Worm (Caenorhabditis elegans): ENCODE data around the gene casy-1.

The casy-1 gene

DNA sequence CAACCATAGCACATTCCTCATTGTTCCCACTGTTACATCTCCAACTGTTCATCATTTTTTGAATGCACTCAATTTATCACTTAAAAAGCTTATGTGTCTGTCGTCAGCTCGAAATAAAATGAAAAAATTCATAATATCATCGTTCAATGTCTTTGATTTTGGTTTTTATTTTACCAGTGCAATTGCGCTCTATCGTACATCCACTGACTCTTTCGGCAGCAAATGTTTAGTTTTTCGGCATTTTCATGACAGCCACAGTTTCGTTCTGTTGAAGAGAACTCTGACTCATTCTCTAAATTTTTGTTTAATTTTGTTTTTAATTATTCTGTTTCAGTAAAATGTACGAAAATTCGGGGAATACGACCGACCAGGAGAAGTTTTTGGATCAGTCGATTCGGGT is 49.0 kb downstream of the casy-1 start, which contains the start of gene vps-35:
Gene vps-35, plus strand, starts transcription at position 335 of the 400 bp plus-strand sequence.
- TF ChIP-seq lin-39 (tag; optimal IDR thresholded peaks at IDR 0.05) = no peak
- TF ChIP-seq mxl-2 (GFP tag; conservative IDR thresholded peaks at IDR 0.05) = no peak
- TF ChIP-seq zip-2 (tag; optimal IDR thresholded peaks at IDR 0.05) = no peak
- no peak for TF ChIP-seq egl-43 (GFP tag; IDR thresholded peaks at IDR 0.05)
- TF ChIP-seq ceh-44 (GFP tag; IDR thresholded peaks at IDR 0.05) = no peak
- TF ChIP-seq dmd-6 (GFP tag; IDR thresholded peaks at IDR 0.05) = peak; percentile 13; the same call in 1 of the 2 replicates
- TF ChIP-seq mxl-3 (GFP tag; optimal IDR thresholded peaks at IDR 0.05) = no peak
- TF ChIP-seq nhr-25 (tag; optimal IDR thresholded peaks at IDR 0.05; ENCODE audit: borderline replicate concordance, insufficient read depth) = no peak
- TF ChIP-seq spr-1 (tag; optimal IDR thresholded peaks at IDR 0.05) = no peak
- TF ChIP-seq egl-27 (tag; optimal IDR thresholded peaks at IDR 0.05) = no peak
- TF ChIP-seq fkh-10 (GFP tag; optimal IDR thresholded peaks at IDR 0.05) = no peak
- TF ChIP-seq daf-8 (GFP tag; IDR thresholded peaks at IDR 0.05) = no peak
- no peak for TF ChIP-seq dmd-9 (GFP tag; IDR thresholded peaks at IDR 0.05)
- no peak for TF ChIP-seq unc-130 (GFP tag; optimal IDR thresholded peaks at IDR 0.05)
- no peak for TF ChIP-seq dmd-8 (GFP tag; IDR thresholded peaks at IDR 0.05)
- TF ChIP-seq nhr-237 (tag; optimal IDR thresholded peaks at IDR 0.05) = no peak
- TF ChIP-seq nhr-102 (tag; optimal IDR thresholded peaks at IDR 0.05) = no peak
- TF ChIP-seq sdz-12 (GFP tag; optimal IDR thresholded peaks at IDR 0.05) = no peak
- TF ChIP-seq hif-1 (tag; optimal IDR thresholded peaks at IDR 0.05) = no peak
- TF ChIP-seq ceh-28 (tag; optimal IDR thresholded peaks at IDR 0.05) = no peak
- no peak for TF ChIP-seq daf-19 (GFP tag; conservative IDR thresholded peaks at IDR 0.05)
- TF ChIP-seq lsy-2 (tag; optimal IDR thresholded peaks at IDR 0.05) = peak in 1 of 2 experiments; percentile 52
- TF ChIP-seq tag-97 (GFP tag; IDR thresholded peaks at IDR 0.05) = no peak
- TF ChIP-seq nhr-11 (tag; optimal IDR thresholded peaks at IDR 0.05) = no peak
- TF ChIP-seq D1046.2 (GFP tag; IDR thresholded peaks at IDR 0.05) = no peak
- no peak for TF ChIP-seq lin-1 (GFP tag; IDR thresholded peaks at IDR 0.05)
- TF ChIP-seq ZK337.2 (GFP tag; IDR thresholded peaks at IDR 0.05) = no peak
- TF ChIP-seq daf-12 (tag; optimal IDR thresholded peaks at IDR 0.05) = no peak
- no peak for TF ChIP-seq mdt-29 (GFP tag; IDR thresholded peaks at IDR 0.05)
- no peak for TF ChIP-seq lin-29 (GFP tag; IDR thresholded peaks at IDR 0.05)
- no peak for TF ChIP-seq nhr-111 (GFP tag; optimal IDR thresholded peaks at IDR 0.05)
- TF ChIP-seq attf-4 (tag; optimal IDR thresholded peaks at IDR 0.05) = no peak
- TF ChIP-seq ces-1 (GFP tag; optimal IDR thresholded peaks at IDR 0.05) = no peak
- TF ChIP-seq set-16 (GFP tag; IDR thresholded peaks at IDR 0.05) = no peak
- TF ChIP-seq Y48G9A.11 (GFP tag; IDR thresholded peaks at IDR 0.05) = no peak
- TF ChIP-seq mes-2 (tag; optimal IDR thresholded peaks at IDR 0.05; ENCODE audit: poor library complexity, severe bottlenecking) = peak; percentile 46
- TF ChIP-seq zfp-3 (GFP tag; conservative IDR thresholded peaks at IDR 0.05) = no peak
- peak; percentile 44 for TF ChIP-seq hlh-30 (tag; optimal IDR thresholded peaks at IDR 0.05; ENCODE audit: insufficient read depth)
- no peak for TF ChIP-seq lir-3 (tag; optimal IDR thresholded peaks at IDR 0.05)
- no peak for TF ChIP-seq zfp-2 (tag; optimal IDR thresholded peaks at IDR 0.05)
- TF ChIP-seq duxl-1 (tag; optimal IDR thresholded peaks at IDR 0.05; ENCODE audit: poor library complexity) = no peak
- no peak for TF ChIP-seq nhr-48 (tag; optimal IDR thresholded peaks at IDR 0.05)
- TF ChIP-seq spr-3 (GFP tag; optimal IDR thresholded peaks at IDR 0.05) = no peak
- TF ChIP-seq lin-15B (tag; optimal IDR thresholded peaks at IDR 0.05) = no peak
- no peak for TF ChIP-seq nhr-10 (tag; optimal IDR thresholded peaks at IDR 0.05)
- no peak for TF ChIP-seq daf-16 (GFP tag; optimal IDR thresholded peaks at IDR 0.05)
- TF ChIP-seq daf-16 (tag; optimal IDR thresholded peaks at IDR 0.05) = no peak
- no peak for TF ChIP-seq ama-1 (optimal IDR thresholded peaks at IDR 0.05)
- TF ChIP-seq lin-13 (GFP tag; optimal IDR thresholded peaks at IDR 0.05) = no peak
- TF ChIP-seq skn-1 (tag; optimal IDR thresholded peaks at IDR 0.05) = no peak
- no peak for TF ChIP-seq ztf-11 (tag; optimal IDR thresholded peaks at IDR 0.05)
- TF ChIP-seq lin-38 (GFP tag; IDR thresholded peaks at IDR 0.05) = peak; percentile 90
- TF ChIP-seq aha-1 (tag) = no peak

All from whole organism, L4 larva.